Worm (Caenorhabditis elegans) whole organism, L4/young adult: Measurements from ENCODE around the gene sri-48.

Experiments used
- W03F9.2 ChIP-seq: fragments of 150-350 bp; optimal IDR thresholded peaks from 2 replicates; lab custom pipeline; 2014; ENCODE audit warnings: missing biosample characterization, missing genetic modification characterization
- dao-5 ChIP-seq: sonication (generic microtip); optimal IDR thresholded peaks from 2 replicates; lab custom pipeline; 2016; ENCODE audit warnings: missing genotype, missing genetic modification characterization, moderate library complexity, missing compliant biosample characterization
- him-1 ChIP-seq: sonication (generic microtip); optimal IDR thresholded peaks from 2 replicates; lab custom pipeline; 2016; ENCODE audit warnings: missing genotype, missing genetic modification reagents, missing genetic modification characterization, missing compliant biosample characterization

DNA sequence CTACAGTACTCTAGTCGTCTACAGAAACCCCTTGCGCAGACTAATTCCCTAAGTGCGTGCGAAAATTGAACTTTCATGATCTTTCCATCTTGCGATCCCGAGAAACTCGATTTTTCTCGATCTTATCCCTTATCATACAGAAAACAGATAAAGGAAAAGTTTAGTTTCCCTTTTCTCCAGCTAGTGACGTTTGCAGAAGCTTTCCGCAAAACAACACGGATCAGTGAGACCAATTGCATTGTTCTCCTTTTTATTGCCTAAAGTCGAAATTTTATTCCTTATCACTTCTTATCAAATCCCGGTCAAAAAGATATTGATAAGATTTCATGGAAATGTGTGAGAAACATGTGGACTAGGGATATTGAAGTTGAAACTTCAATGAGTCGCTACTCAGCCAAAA is 40.7 kb upstream of the sri-48 start:
- TF ChIP-seq him-1 (tag; lab: Kevin White, UChicago) (no peak), dao-5 (tag; lab: Kevin White, UChicago) (no peak), W03F9.2 (no peak)
